Fruit fly (Drosophila melanogaster): ENCODE measurements around the gene CG11837.
A peak's percentile ranks its signal among the peaks of the same experiment; 100 is the strongest.

Gene CG11837

DNA sequence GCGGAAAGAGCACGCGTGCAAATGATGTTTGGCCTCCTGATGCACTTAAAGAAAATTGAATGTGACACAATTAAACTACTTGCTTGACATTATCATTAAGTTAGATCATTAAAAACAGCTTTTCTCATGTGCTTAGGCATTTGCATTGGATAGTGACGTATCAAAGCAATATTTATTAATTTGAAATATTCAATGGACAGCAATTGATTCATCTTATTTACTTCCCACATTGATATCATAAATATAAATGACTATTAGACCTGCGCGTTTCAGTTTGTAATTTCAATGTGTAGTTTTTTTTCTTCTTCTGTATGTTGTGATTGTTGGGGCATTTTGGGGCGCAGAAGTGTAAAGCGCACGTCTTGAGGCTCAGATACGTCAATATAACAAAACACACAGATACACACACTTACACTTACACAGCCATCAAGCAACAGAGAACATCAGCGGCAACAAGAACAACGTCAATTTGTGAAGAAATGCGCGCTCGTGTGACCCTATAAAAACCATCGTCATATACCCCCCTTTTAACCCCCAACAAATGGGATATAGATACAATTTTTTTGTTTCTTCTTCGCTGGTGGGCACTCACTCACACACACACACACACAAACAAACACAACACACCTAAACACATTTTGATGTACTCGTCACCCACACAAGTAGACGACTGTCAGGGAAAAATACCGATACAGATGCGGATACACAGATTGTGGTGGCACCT, 39.8 kb downstream of the CG11837 start (continued):
- peak; percentile 2 for TF ChIP-seq corto (GFP tag; optimal IDR thresholded peaks at IDR 0.05)
- peak; percentile 56 for TF ChIP-seq fd3F (GFP tag; optimal IDR thresholded peaks at IDR 0.05)
- peak; percentile 51 for TF ChIP-seq H2.0 (GFP tag; IDR thresholded peaks at IDR 0.05)
- TF ChIP-seq al (GFP tag; IDR thresholded peaks at IDR 0.05) = 0 out of 2 replicates have a peak, but pooled peaks have one; percentile 28
- TF ChIP-seq Antp (GFP tag; optimal IDR thresholded peaks at IDR 0.05) = peak; percentile 40
- TF ChIP-seq CG18619 (GFP tag; optimal IDR thresholded peaks at IDR 0.05) = peak; percentile 70
- TF ChIP-seq CTCF (GFP tag; optimal IDR thresholded peaks at IDR 0.05) = no peak
- TF ChIP-seq MESR4 (GFP tag; optimal IDR thresholded peaks at IDR 0.05) = no peak
- TF ChIP-seq CG3995 (GFP tag; optimal IDR thresholded peaks at IDR 0.05) = no peak
- peak; percentile 37; the same call in 1 of the 3 replicates for TF ChIP-seq ase (GFP tag; IDR thresholded peaks at IDR 0.05)
- TF ChIP-seq lov (optimal IDR thresholded peaks at IDR 0.05) = no peak
- TF ChIP-seq lov (GFP tag; IDR thresholded peaks at IDR 0.05) = no peak
- peak; percentile 50 for TF ChIP-seq CG2202 (tag; optimal IDR thresholded peaks at IDR 0.05)
- peak; percentile 42 for TF ChIP-seq mam (GFP tag; optimal IDR thresholded peaks at IDR 0.05)
- TF ChIP-seq HLH3B (GFP tag; IDR thresholded peaks at IDR 0.05) = peak; percentile 73
- peak; percentile 54 for TF ChIP-seq CG10366 (GFP tag; IDR thresholded peaks at IDR 0.05)
- TF ChIP-seq tin (GFP tag; optimal IDR thresholded peaks at IDR 0.05) = peak; percentile 59
- no peak for TF ChIP-seq CG13894 (tag; optimal IDR thresholded peaks at IDR 0.05)
- TF ChIP-seq sens-2 (GFP tag; IDR thresholded peaks at IDR 0.05) = no peak
- no peak for TF ChIP-seq h (optimal IDR thresholded peaks at IDR 0.05)
- TF ChIP-seq CG7745 (tag; optimal IDR thresholded peaks at IDR 0.05) = no peak
- peak; percentile 76 for TF ChIP-seq CG30403 (GFP tag; optimal IDR thresholded peaks at IDR 0.05)
- peak; percentile 27 for TF ChIP-seq CG13123 (GFP tag; optimal IDR thresholded peaks at IDR 0.05)
- no peak for TF ChIP-seq fd102C (GFP tag; optimal IDR thresholded peaks at IDR 0.05)
- TF ChIP-seq inv (GFP tag; IDR thresholded peaks at IDR 0.05; ENCODE audit: partially characterized antibody) = no peak
- peak; percentile 32 for TF ChIP-seq CG16815 (GFP tag; optimal IDR thresholded peaks at IDR 0.05)
- TF ChIP-seq CG31388 (GFP tag; optimal IDR thresholded peaks at IDR 0.05) = no peak
- TF ChIP-seq CG34224 (GFP tag; IDR thresholded peaks at IDR 0.05; ENCODE audit: partially characterized antibody) = no peak
- TF ChIP-seq pan (optimal IDR thresholded peaks at IDR 0.05) = no peak
- TF ChIP-seq pan (GFP tag; optimal IDR thresholded peaks at IDR 0.05 in 1 of 2, IDR thresholded peaks at IDR 0.05 in 1 of 2) = peak in 1 of 2 experiments; percentile 68
- TF ChIP-seq vfl (GFP tag; optimal IDR thresholded peaks at IDR 0.05) = no peak
- peak; percentile 75 for TF ChIP-seq grau (tag; optimal IDR thresholded peaks at IDR 0.05)
- TF ChIP-seq eyg (GFP tag; optimal IDR thresholded peaks at IDR 0.05) = no peak
- peak; percentile 55 for TF ChIP-seq CG12155 (GFP tag; optimal IDR thresholded peaks at IDR 0.05)
- TF ChIP-seq CG7357 (GFP tag; IDR thresholded peaks at IDR 0.05) = peak; percentile 36; the same call in 1 of the 3 replicates
- TF ChIP-seq CG6254 (GFP tag; optimal IDR thresholded peaks at IDR 0.05) = peak; percentile 54
- TF ChIP-seq Bdp1 (GFP tag; optimal IDR thresholded peaks at IDR 0.05) = peak; percentile 14
- peak; percentile 27 for TF ChIP-seq exex (tag; optimal IDR thresholded peaks at IDR 0.05)
- TF ChIP-seq CG16813 (GFP tag; IDR thresholded peaks at IDR 0.05; ENCODE audit: partially characterized antibody) = no peak
- peak; percentile 22 to 82 for TF ChIP-seq bsh (GFP tag; optimal IDR thresholded peaks at IDR 0.05)
- no peak for TF ChIP-seq Oaz (GFP tag; IDR thresholded peaks at IDR 0.05)
- peak; percentile 47 for TF ChIP-seq Mad (GFP tag; optimal IDR thresholded peaks at IDR 0.05)
- TF ChIP-seq Hsf (GFP tag; optimal IDR thresholded peaks at IDR 0.05) = peak; percentile 72
- peak in 1 of 2 experiments; percentile 10 for TF ChIP-seq crp (GFP tag; optimal IDR thresholded peaks at IDR 0.05)
- TF ChIP-seq dysf (GFP tag; IDR thresholded peaks at IDR 0.05) = peak; percentile 77
- TF ChIP-seq CG14050 (GFP tag; IDR thresholded peaks at IDR 0.05) = 0 out of 3 replicates have a peak, but pooled peaks have one; percentile 15
- peak; percentile 84 for TF ChIP-seq nmo (GFP tag; optimal IDR thresholded peaks at IDR 0.05)
- TF ChIP-seq Dip3 (GFP tag; optimal IDR thresholded peaks at IDR 0.05) = peak; percentile 31
- TF ChIP-seq CG1603 (tag; optimal IDR thresholded peaks at IDR 0.05) = peak; percentile 71
- TF ChIP-seq trh (GFP tag; optimal IDR thresholded peaks at IDR 0.05) = peak; percentile 8

Measured in whole organism, embryonic.